Worm (Caenorhabditis elegans) whole organism, late embryonic: ENCODE results near the gene clec-52.

Experiments
- C08G9.2 ChIP-seq: sonication (generic microtip); optimal IDR thresholded peaks from 2 replicates; lab custom pipeline; 2016; ENCODE audit warnings: mild to moderate bottlenecking, missing genetic modification characterization, moderate library complexity, missing compliant biosample characterization
- C38D4.7 ChIP-seq: fragments of 200-800 bp; sonication (Bioruptor generic); optimal IDR thresholded peaks from 2 replicates; lab custom pipeline; 2018; ENCODE audit warnings: mild to moderate bottlenecking, missing genetic modification characterization, moderate library complexity, missing compliant biosample characterization
- F13H6.1 ChIP-seq: sonication (generic microtip); optimal IDR thresholded peaks from 2 replicates; lab custom pipeline; 2016; ENCODE audit warnings: missing genetic modification characterization, missing compliant biosample characterization
- K02D7.2 ChIP-seq: sonication (generic microtip); optimal IDR thresholded peaks from 2 replicates; lab custom pipeline; 2017; ENCODE audit warnings: mild to moderate bottlenecking, missing genetic modification characterization, missing compliant biosample characterization
- T23F11.4 ChIP-seq: fragments of 200-800 bp; sonication (Bioruptor generic); optimal IDR thresholded peaks from 2 replicates; lab custom pipeline; 2018; ENCODE audit warnings: mild to moderate bottlenecking, missing genetic modification characterization, missing compliant biosample characterization
- ama-1 ChIP-seq: fragments of 150-350 bp; optimal IDR thresholded peaks from 2 replicates; lab custom pipeline; 2014
- ceh-18 ChIP-seq: sonication (generic microtip); optimal IDR thresholded peaks from 2 replicates; lab custom pipeline; 2016; ENCODE audit warnings: missing genetic modification characterization, missing compliant biosample characterization
- ceh-2 ChIP-seq: sonication (generic microtip); optimal IDR thresholded peaks from 2 replicates; lab custom pipeline; 2016; ENCODE audit warnings: missing genotype, missing genetic modification characterization, missing compliant biosample characterization
- ceh-22 ChIP-seq: sonication (generic microtip); optimal IDR thresholded peaks from 2 replicates; lab custom pipeline; 2017; ENCODE audit warnings: missing biosample characterization, missing genetic modification characterization
- ceh-24 ChIP-seq: sonication (generic microtip); optimal IDR thresholded peaks from 2 replicates; lab custom pipeline; 2016; ENCODE audit warnings: mild to moderate bottlenecking, missing genetic modification characterization, missing compliant biosample characterization
- ceh-30 ChIP-seq: fragments of 150-350 bp; optimal IDR thresholded peaks from 2 replicates; lab custom pipeline; 2014; ENCODE audit warnings: missing biosample characterization, missing genetic modification characterization
- ceh-31 ChIP-seq: sonication (generic microtip); optimal IDR thresholded peaks from 2 replicates; lab custom pipeline; 2016; ENCODE audit warnings: missing genetic modification characterization, missing compliant biosample characterization
- ceh-34 ChIP-seq: sonication (generic microtip); optimal IDR thresholded peaks from 2 replicates; lab custom pipeline; 2016; ENCODE audit warnings: mild to moderate bottlenecking, missing genetic modification characterization, missing compliant biosample characterization
- ceh-45 ChIP-seq: fragments of 200-800 bp; sonication (Bioruptor generic); IDR thresholded peaks from 2 replicates; pipeline ENCODE4 v1.3.6; 2022; ENCODE audit warnings: missing genetic modification reagents, missing genetic modification characterization, missing compliant biosample characterization
- ceh-48 ChIP-seq: sonication (generic microtip); optimal IDR thresholded peaks from 2 replicates; lab custom pipeline; 2016; ENCODE audit warnings: missing genetic modification characterization, inconsistent platforms, missing compliant biosample characterization
- ceh-9 ChIP-seq: sonication (generic microtip); optimal IDR thresholded peaks from 2 replicates; lab custom pipeline; 2016; ENCODE audit warnings: mild to moderate bottlenecking, missing genetic modification characterization, inconsistent platforms, missing compliant biosample characterization
- dmd-4 ChIP-seq: sonication (generic microtip); optimal IDR thresholded peaks from 2 replicates; lab custom pipeline; 2016; ENCODE audit warnings: borderline replicate concordance, missing genetic modification characterization, missing compliant biosample characterization
- dve-1 ChIP-seq: sonication (generic microtip); optimal IDR thresholded peaks from 2 replicates; lab custom pipeline; 2017; ENCODE audit warnings: antibody characterized with exemption, mild to moderate bottlenecking, missing genetic modification characterization, missing compliant biosample characterization
- elt-2 ChIP-seq: sonication (generic microtip); optimal IDR thresholded peaks from 2 replicates; lab custom pipeline; 2016; ENCODE audit warnings: missing genetic modification reagents, missing genetic modification characterization, missing compliant biosample characterization
- ets-4 ChIP-seq: sonication (generic microtip); optimal IDR thresholded peaks from 2 replicates; lab custom pipeline; 2016; ENCODE audit warnings: missing genetic modification characterization, missing compliant biosample characterization
- fax-1 ChIP-seq: sonication (generic microtip); optimal IDR thresholded peaks from 2 replicates; lab custom pipeline; 2016; ENCODE audit warnings: missing genotype, missing genetic modification characterization, missing compliant biosample characterization
- fkh-10 ChIP-seq: fragments of 150-350 bp; optimal IDR thresholded peaks from 2 replicates; lab custom pipeline; 2014; ENCODE audit warnings: missing biosample characterization, missing genetic modification reagents, missing genetic modification characterization
- fkh-6 ChIP-seq: sonication (generic microtip); optimal IDR thresholded peaks from 2 replicates; lab custom pipeline; 2016; ENCODE audit warnings: missing genetic modification characterization, missing compliant biosample characterization
- gmeb-2 ChIP-seq: sonication (generic microtip); optimal IDR thresholded peaks from 2 replicates; lab custom pipeline; 2016; ENCODE audit warnings: missing genetic modification characterization, inconsistent platforms, missing compliant biosample characterization
- hlh-13 ChIP-seq: fragments of 200-800 bp; sonication (Bioruptor generic); optimal IDR thresholded peaks from 2 replicates; lab custom pipeline; 2018; ENCODE audit warnings: mild to moderate bottlenecking, missing genetic modification characterization, missing compliant biosample characterization
- hlh-15 ChIP-seq: sonication (generic microtip); optimal IDR thresholded peaks from 2 replicates; lab custom pipeline; 2016; ENCODE audit warnings: missing genetic modification characterization, missing compliant biosample characterization
- hlh-30 ChIP-seq: sonication (generic microtip); optimal IDR thresholded peaks from 2 replicates; lab custom pipeline; 2017; ENCODE audit warnings: antibody characterized with exemption, missing genetic modification characterization, missing compliant biosample characterization; ENCODE audit not compliant: insufficient read depth
- hlh-6 ChIP-seq: sonication (generic microtip); optimal IDR thresholded peaks from 2 replicates; lab custom pipeline; 2016; ENCODE audit warnings: missing genotype, missing genetic modification characterization, missing compliant biosample characterization
- lim-6 ChIP-seq: sonication (generic microtip); optimal IDR thresholded peaks from 2 replicates; lab custom pipeline; 2016; ENCODE audit warnings: missing genetic modification characterization, missing compliant biosample characterization
- madf-2 ChIP-seq: sonication (generic microtip); optimal IDR thresholded peaks from 2 replicates; lab custom pipeline; 2017; ENCODE audit warnings: missing genetic modification characterization, missing compliant biosample characterization
- mec-3 ChIP-seq: sonication (generic microtip); optimal IDR thresholded peaks from 2 replicates; lab custom pipeline; 2016; ENCODE audit warnings: borderline replicate concordance, missing genetic modification characterization, missing compliant biosample characterization
- nhr-11 ChIP-seq: fragments of 150-350 bp; optimal IDR thresholded peaks from 2 replicates; lab custom pipeline; 2014; ENCODE audit warnings: missing biosample characterization, missing genetic modification characterization
- nhr-232 ChIP-seq: sonication (generic microtip); optimal IDR thresholded peaks from 2 replicates; lab custom pipeline; 2016; ENCODE audit warnings: missing genetic modification characterization, missing compliant biosample characterization
- pag-3 ChIP-seq: sonication (generic microtip); optimal IDR thresholded peaks from 2 replicates; lab custom pipeline; 2016; ENCODE audit warnings: missing compliant biosample characterization, missing genetic modification characterization, borderline replicate concordance
- pat-9 ChIP-seq: fragments of 200-800 bp; sonication (Bioruptor generic); optimal IDR thresholded peaks from 2 replicates; lab custom pipeline; 2018; ENCODE audit warnings: mild to moderate bottlenecking, missing genetic modification characterization, moderate library complexity, missing compliant biosample characterization
- pax-1 ChIP-seq: fragments of 150-350 bp; optimal IDR thresholded peaks from 2 replicates; lab custom pipeline; 2014; ENCODE audit warnings: missing biosample characterization, missing genetic modification characterization
- pha-4 ChIP-seq: fragments of 150-350 bp; optimal IDR thresholded peaks from 2 replicates; lab custom pipeline; 2018; ENCODE audit warnings: missing biosample characterization, missing genetic modification reagents, missing genetic modification characterization
- pqm-1 ChIP-seq: sonication (generic microtip); optimal IDR thresholded peaks from 2 replicates; lab custom pipeline; 2016; ENCODE audit warnings: missing genetic modification characterization, missing compliant biosample characterization
- rnt-1 ChIP-seq: sonication (generic microtip); optimal IDR thresholded peaks from 2 replicates; lab custom pipeline; 2016; ENCODE audit warnings: missing genetic modification characterization, missing compliant biosample characterization
- sox-4 ChIP-seq: sonication (generic microtip); optimal IDR thresholded peaks from 2 replicates; lab custom pipeline; 2017; ENCODE audit warnings: mild to moderate bottlenecking, missing genetic modification characterization, inconsistent platforms, missing compliant biosample characterization
- ttx-3 ChIP-seq: sonication (generic microtip); optimal IDR thresholded peaks from 2 replicates; lab custom pipeline; 2016; ENCODE audit warnings: missing genetic modification reagents, missing genetic modification characterization, missing compliant biosample characterization
- unc-3 ChIP-seq, 2 experiments: fragments of 200-800 bp in 1 of 2; sonication (Bioruptor generic) in 1 of 2; sonication (generic microtip) in 1 of 2; conservative IDR thresholded peaks in 1 of 2; optimal IDR thresholded peaks in 1 of 2; 2 replicates each; pipeline versions ENCODE4 v1.3.6 to Lab custom; 2016 to 2022; ENCODE audit warnings: missing compliant biosample characterization in 2 of 2, missing genetic modification characterization in 2 of 2, missing genetic modification reagents in 1 of 2
- unc-42 ChIP-seq: sonication (generic microtip); optimal IDR thresholded peaks from 2 replicates; lab custom pipeline; 2016; ENCODE audit warnings: missing genotype, missing genetic modification characterization, missing compliant biosample characterization
- unc-86 ChIP-seq: sonication (generic microtip); optimal IDR thresholded peaks from 2 replicates; lab custom pipeline; 2016; ENCODE audit warnings: missing genetic modification characterization, missing compliant biosample characterization
- zip-5 ChIP-seq: sonication (generic microtip); optimal IDR thresholded peaks from 2 replicates; lab custom pipeline; 2016; ENCODE audit warnings: missing genetic modification characterization, missing compliant biosample characterization

Gene clec-52

ce11 chrIV:8192878-8193277, 24.3 kb upstream of the clec-52 start:
- TF ChIP-seq ceh-34 (tag; lab: Kevin White, UChicago) (no peak), pax-1 (tag; lab: Kevin White, UChicago) (no peak), nhr-11 (tag; lab: Kevin White, UChicago) (no peak), ttx-3 (no peak), C38D4.7 (GFP tag; lab: Kevin White, UChicago) (no peak), hlh-6 (tag; lab: Kevin White, UChicago) (no peak), dve-1 (tag; lab: Kevin White, UChicago) (no peak), hlh-30 (no peak), hlh-13 (GFP tag; lab: Kevin White, UChicago) (no peak), ama-1 (lab: Kevin White, UChicago) (no peak), madf-2 (tag; lab: Kevin White, UChicago) (no peak), lim-6 (tag; lab: Kevin White, UChicago) (no peak), dmd-4 (no peak), gmeb-2 (tag; lab: Kevin White, UChicago) (no peak), pqm-1 (tag; lab: Kevin White, UChicago) (no peak), pat-9 (tag; lab: Kevin White, UChicago) (no peak), nhr-232 (no peak), fax-1 (tag; lab: Kevin White, UChicago) (no peak), mec-3 (tag; lab: Kevin White, UChicago) (no peak)

- TF ChIP-seq fkh-6 (no peak), pat-9 (tag; lab: Kevin White, UChicago) (no peak), T23F11.4 (GFP tag; lab: Kevin White, UChicago) (no peak), hlh-15 (tag; lab: Kevin White, UChicago) (no peak), ceh-48 (tag; lab: Kevin White, UChicago) (no peak), C08G9.2 (tag; lab: Kevin White, UChicago) (no peak), ceh-22 (tag; lab: Kevin White, UChicago) (no peak), unc-42 (tag; lab: Kevin White, UChicago) (no peak), unc-3 (GFP tag; conservative IDR thresholded peaks at IDR 0.05; lab: Robert Waterston, UW) (no peak), unc-3 (tag; optimal IDR thresholded peaks at IDR 0.05; lab: Kevin White, UChicago) (no peak)
Measured at ce11 chrIV:8189667-8190066, 21.1 kb upstream of the clec-52 start.

- TF ChIP-seq ceh-45 (GFP tag; lab: Robert Waterston, UW): no peak
- peak; percentile 57 for TF ChIP-seq ama-1 (lab: Kevin White, UChicago)
- no peak for TF ChIP-seq T23F11.4 (GFP tag; lab: Kevin White, UChicago)
Measured at ce11 chrIV:8188421-8189112, 20.0 kb upstream of the clec-52 start.

ce11 chrIV:8183313-8183712, 14.8 kb upstream of the clec-52 start:
- TF ChIP-seq pag-3 (tag; lab: Kevin White, UChicago) (no peak), sox-4 (tag; lab: Kevin White, UChicago) (peak; percentile 37), hlh-15 (tag; lab: Kevin White, UChicago) (no peak), ama-1 (lab: Kevin White, UChicago) (no peak), K02D7.2 (tag; lab: Kevin White, UChicago) (no peak), ceh-30 (tag; lab: Kevin White, UChicago) (no peak), ceh-2 (tag; lab: Kevin White, UChicago) (peak; percentile 12), dmd-4 (no peak), nhr-11 (tag; lab: Kevin White, UChicago) (no peak), ceh-24 (tag; lab: Kevin White, UChicago) (no peak), fkh-10 (GFP tag; lab: Kevin White, UChicago) (no peak), unc-86 (no peak), ceh-9 (tag; lab: Kevin White, UChicago) (no peak), fax-1 (tag; lab: Kevin White, UChicago) (no peak), elt-2 (tag; lab: Kevin White, UChicago) (no peak), pha-4 (tag; lab: Kevin White, UChicago) (no peak), ets-4 (no peak), hlh-13 (GFP tag; lab: Kevin White, UChicago) (no peak), rnt-1 (no peak), ceh-18 (tag; lab: Kevin White, UChicago) (peak; percentile 29), ceh-48 (tag; lab: Kevin White, UChicago) (peak; percentile 21), F13H6.1 (peak; percentile 29), nhr-232 (no peak), ceh-31 (tag; lab: Kevin White, UChicago) (peak; percentile 85), zip-5 (tag; lab: Kevin White, UChicago) (no peak)
